Worm (Caenorhabditis elegans) whole organism, young adult: ENCODE measurements around the gene C08F8.9.
A peak's percentile ranks its signal among the peaks of the same experiment; 100 is the strongest.

Experiments used
- F10E7.11 ChIP-seq: sonication (generic microtip); optimal IDR thresholded peaks from 2 replicates; lab custom pipeline; 2017; ENCODE audit warnings: mild to moderate bottlenecking, missing genetic modification characterization, moderate library complexity, missing compliant biosample characterization
- F23B12.7 ChIP-seq: sonication (generic microtip); optimal IDR thresholded peaks from 2 replicates; lab custom pipeline; 2017; ENCODE audit warnings: missing genetic modification characterization, mild to moderate bottlenecking, missing compliant biosample characterization, antibody characterized with exemption, moderate library complexity; ENCODE audit not compliant: insufficient read depth
- F33H1.4 ChIP-seq: fragments of 200-800 bp; sonication (Bioruptor generic); IDR thresholded peaks from 2 replicates; pipeline ENCODE4 v1.3.6; 2022; ENCODE audit warnings: missing genetic modification reagents, missing genetic modification characterization, missing compliant biosample characterization
- F39B2.1 ChIP-seq: fragments of 200-800 bp; sonication (Bioruptor generic); IDR thresholded peaks from 2 replicates; pipeline ENCODE4 v1.3.6; 2022; ENCODE audit warnings: missing genetic modification reagents, missing genetic modification characterization, missing compliant biosample characterization
- F49E8.2 ChIP-seq: sonication (generic microtip); optimal IDR thresholded peaks from 3 replicates; lab custom pipeline; 2017; ENCODE audit warnings: missing genetic modification characterization, mild to moderate bottlenecking, missing compliant biosample characterization, antibody characterized with exemption, moderate library complexity; ENCODE audit not compliant: insufficient read depth
- F55B11.4 ChIP-seq: sonication (generic microtip); optimal IDR thresholded peaks from 2 replicates; lab custom pipeline; 2016; ENCODE audit warnings: missing compliant biosample characterization, missing genetic modification characterization, borderline replicate concordance; ENCODE audit not compliant: insufficient read depth
- F57A8.1 ChIP-seq: fragments of 200-800 bp; sonication (Bioruptor generic); optimal IDR thresholded peaks from 2 replicates; lab custom pipeline; 2018; ENCODE audit warnings: mild to moderate bottlenecking, missing genetic modification characterization, moderate library complexity, missing compliant biosample characterization
- K11D2.4 ChIP-seq: fragments of 200-800 bp; sonication (Bioruptor generic); IDR thresholded peaks from 2 replicates; pipeline ENCODE4 v1.3.6; 2022; ENCODE audit warnings: missing genetic modification reagents, missing genetic modification characterization, missing compliant biosample characterization
- T07F8.4 ChIP-seq: sonication (generic microtip); optimal IDR thresholded peaks from 2 replicates; lab custom pipeline; 2016; ENCODE audit warnings: mild to moderate bottlenecking, missing genetic modification characterization, moderate library complexity, missing compliant biosample characterization
- Y56A3A.18 ChIP-seq: fragments of 200-800 bp; sonication (Bioruptor generic); IDR thresholded peaks from 2 replicates; pipeline ENCODE4 v1.3.6; 2022; ENCODE audit warnings: missing genetic modification reagents, missing genetic modification characterization, missing compliant biosample characterization
- Y67H2A.10 ChIP-seq: fragments of 200-800 bp; sonication (Bioruptor generic); conservative IDR thresholded peaks from 2 replicates; pipeline ENCODE4 v1.3.6; 2022; ENCODE audit warnings: missing genetic modification reagents, missing genetic modification characterization, missing compliant biosample characterization
- Y95B8A.8 ChIP-seq: fragments of 200-800 bp; sonication (Bioruptor generic); IDR thresholded peaks from 2 replicates; pipeline ENCODE4 v1.3.6; 2022; ENCODE audit warnings: missing genetic modification reagents, missing genetic modification characterization, missing compliant biosample characterization
- ZK185.1 ChIP-seq: sonication (generic microtip); optimal IDR thresholded peaks from 2 replicates; lab custom pipeline; 2016; ENCODE audit warnings: mild to moderate bottlenecking, missing genetic modification characterization, missing compliant biosample characterization; ENCODE audit not compliant: poor library complexity, severe bottlenecking
- akir-1 ChIP-seq: fragments of 200-800 bp; sonication (Bioruptor generic); optimal IDR thresholded peaks from 2 replicates; lab custom pipeline; 2018; ENCODE audit warnings: mild to moderate bottlenecking, missing genetic modification characterization, moderate library complexity, missing compliant biosample characterization
- ama-1 ChIP-seq, 3 experiments: fragments of 150-350 bp in 1 of 3; sonication (generic microtip) in 2 of 3; optimal IDR thresholded peaks; 2 replicates each; lab custom pipeline; 2014 to 2018; ENCODE audit warnings: missing biosample characterization in 2 of 3, missing genetic modification characterization in 2 of 3, missing genetic modification reagents in 2 of 3
- atf-7 ChIP-seq: sonication (generic microtip); optimal IDR thresholded peaks from 2 replicates; lab custom pipeline; 2017; ENCODE audit warnings: mild to moderate bottlenecking, missing genetic modification characterization, missing compliant biosample characterization
- bed-1 ChIP-seq: fragments of 200-800 bp; sonication (Bioruptor generic); IDR thresholded peaks from 2 replicates; pipeline ENCODE4 v1.3.6; 2022; ENCODE audit warnings: missing genetic modification reagents, missing genetic modification characterization, missing compliant biosample characterization
- ccch-3 ChIP-seq: fragments of 200-800 bp; sonication (Bioruptor generic); optimal IDR thresholded peaks from 2 replicates; lab custom pipeline; 2018; ENCODE audit warnings: mild to moderate bottlenecking, missing genetic modification characterization, missing compliant biosample characterization
- ceh-91 ChIP-seq: fragments of 200-800 bp; sonication (Bioruptor generic); IDR thresholded peaks from 2 replicates; pipeline ENCODE4 v1.3.6; 2022; ENCODE audit warnings: missing genetic modification reagents, missing genetic modification characterization, missing compliant biosample characterization
- dox-1 ChIP-seq: fragments of 200-800 bp; sonication (Bioruptor generic); IDR thresholded peaks from 2 replicates; pipeline ENCODE4 v1.3.6; 2022; ENCODE audit warnings: missing genetic modification reagents, missing genetic modification characterization, missing compliant biosample characterization
- efl-1 ChIP-seq: fragments of 150-350 bp; optimal IDR thresholded peaks from 2 replicates; lab custom pipeline; 2014; ENCODE audit warnings: missing biosample characterization, missing genetic modification reagents, missing genetic modification characterization
- egl-18 ChIP-seq: fragments of 200-800 bp; sonication (Bioruptor generic); IDR thresholded peaks from 2 replicates; pipeline ENCODE4 v1.3.6; 2022; ENCODE audit warnings: missing genetic modification reagents, missing genetic modification characterization, missing compliant biosample characterization
- fkh-3 ChIP-seq: sonication (generic microtip); optimal IDR thresholded peaks from 2 replicates; lab custom pipeline; 2016; ENCODE audit warnings: mild to moderate bottlenecking, missing genetic modification characterization, missing compliant biosample characterization
- gei-17 ChIP-seq: fragments of 200-800 bp; sonication (Bioruptor generic); optimal IDR thresholded peaks from 2 replicates; lab custom pipeline; 2018; ENCODE audit warnings: mild to moderate bottlenecking, missing genetic modification characterization, missing compliant biosample characterization
- him-1 ChIP-seq: sonication (generic microtip); optimal IDR thresholded peaks from 2 replicates; lab custom pipeline; 2016; ENCODE audit warnings: missing genotype, missing genetic modification reagents, missing genetic modification characterization, missing compliant biosample characterization
- hlh-12 ChIP-seq: sonication (generic microtip); optimal IDR thresholded peaks from 2 replicates; lab custom pipeline; 2016; ENCODE audit warnings: missing genetic modification characterization, missing compliant biosample characterization
- hsf-1 ChIP-seq: fragments of 200-800 bp; sonication (Bioruptor generic); IDR thresholded peaks from 2 replicates; pipeline ENCODE4 v1.3.6; 2022; ENCODE audit warnings: missing genetic modification reagents, missing genetic modification characterization, missing compliant biosample characterization
- let-526 ChIP-seq: fragments of 200-800 bp; sonication (Bioruptor generic); IDR thresholded peaks from 2 replicates; pipeline ENCODE4 v1.3.6; 2022; ENCODE audit warnings: missing genetic modification reagents, missing genetic modification characterization, missing compliant biosample characterization
- lin-40 ChIP-seq: sonication (generic microtip); optimal IDR thresholded peaks from 2 replicates; lab custom pipeline; 2016; ENCODE audit warnings: missing genetic modification characterization, mild to moderate bottlenecking, missing compliant biosample characterization, missing genotype, missing genetic modification reagents
- lin-54 ChIP-seq: fragments of 200-800 bp; sonication (Bioruptor generic); optimal IDR thresholded peaks from 2 replicates; lab custom pipeline; 2018; ENCODE audit warnings: mild to moderate bottlenecking, missing genetic modification characterization, missing compliant biosample characterization
- madf-8 ChIP-seq: fragments of 200-800 bp; sonication (Bioruptor generic); conservative IDR thresholded peaks from 2 replicates; pipeline ENCODE4 v1.3.6; 2022; ENCODE audit warnings: missing genetic modification reagents, missing genetic modification characterization, missing compliant biosample characterization
- mxl-1 ChIP-seq: sonication (generic microtip); optimal IDR thresholded peaks from 2 replicates; lab custom pipeline; 2016; ENCODE audit warnings: missing genetic modification characterization, missing compliant biosample characterization
- nfya-1 ChIP-seq: sonication (generic microtip); optimal IDR thresholded peaks from 2 replicates; lab custom pipeline; 2017; ENCODE audit warnings: antibody characterized with exemption, missing compliant biosample characterization, missing genetic modification characterization, borderline replicate concordance; ENCODE audit not compliant: insufficient read depth
- nhr-90 ChIP-seq: sonication (generic microtip); optimal IDR thresholded peaks from 2 replicates; lab custom pipeline; 2016; ENCODE audit warnings: missing genotype, mild to moderate bottlenecking, missing genetic modification characterization, missing compliant biosample characterization
- pha-4 ChIP-seq: fragments of 150-350 bp; sonication (generic microtip); optimal IDR thresholded peaks from 2 replicates; lab custom pipeline; 2014; ENCODE audit warnings: missing biosample characterization, missing genetic modification reagents, missing genetic modification characterization
- rcor-1 ChIP-seq: fragments of 200-800 bp; sonication (Bioruptor generic); IDR thresholded peaks from 2 replicates; pipeline ENCODE4 v1.3.6; 2022; ENCODE audit warnings: missing genetic modification reagents, missing genetic modification characterization, missing compliant biosample characterization
- rpc-1 ChIP-seq, 2 experiments: fragments of 150-350 bp in 1 of 2; sonication (generic microtip) in 1 of 2; optimal IDR thresholded peaks; 2 replicates each; lab custom pipeline; 2014 to 2018; ENCODE audit warnings: missing biosample characterization in 1 of 2, missing genetic modification characterization in 1 of 2, missing genetic modification reagents in 1 of 2, missing genotype in 1 of 2
- sea-2 ChIP-seq: fragments of 200-800 bp; sonication (Bioruptor generic); IDR thresholded peaks from 2 replicates; pipeline ENCODE4 v1.3.6; 2022; ENCODE audit warnings: missing genetic modification characterization, missing compliant biosample characterization
- snpc-1.3 ChIP-seq: sonication (generic microtip); optimal IDR thresholded peaks from 2 replicates; lab custom pipeline; 2017; ENCODE audit warnings: missing genetic modification characterization, mild to moderate bottlenecking, missing compliant biosample characterization, antibody characterized with exemption, moderate library complexity, missing genotype, missing genetic modification reagents; ENCODE audit not compliant: insufficient read depth
- snpc-3.4 ChIP-seq: sonication (generic microtip); optimal IDR thresholded peaks from 2 replicates; lab custom pipeline; 2017; ENCODE audit warnings: missing genetic modification characterization, mild to moderate bottlenecking, missing compliant biosample characterization, antibody characterized with exemption, moderate library complexity, missing genotype, missing genetic modification reagents
- tbp1 ChIP-seq: fragments of 200-800 bp; sonication (Bioruptor generic); optimal IDR thresholded peaks from 2 replicates; lab custom pipeline; 2018; ENCODE audit warnings: mild to moderate bottlenecking, missing genetic modification characterization, missing compliant biosample characterization
- tbx-9 ChIP-seq: sonication (generic microtip); optimal IDR thresholded peaks from 2 replicates; lab custom pipeline; 2016; ENCODE audit warnings: borderline replicate concordance, missing genetic modification characterization, inconsistent platforms, missing compliant biosample characterization
- unc-130 ChIP-seq: sonication (generic microtip); optimal IDR thresholded peaks from 2 replicates; lab custom pipeline; 2016; ENCODE audit warnings: missing genetic modification reagents, missing genetic modification characterization, missing compliant biosample characterization
- unc-62 ChIP-seq: fragments of 150-350 bp; optimal IDR thresholded peaks from 2 replicates; lab custom pipeline; 2014; ENCODE audit warnings: missing biosample characterization, missing genetic modification reagents, missing genetic modification characterization
- ztf-26 ChIP-seq: sonication (generic microtip); optimal IDR thresholded peaks from 2 replicates; lab custom pipeline; 2017; ENCODE audit warnings: missing genetic modification characterization, missing compliant biosample characterization

Gene C08F8.9

DNA sequence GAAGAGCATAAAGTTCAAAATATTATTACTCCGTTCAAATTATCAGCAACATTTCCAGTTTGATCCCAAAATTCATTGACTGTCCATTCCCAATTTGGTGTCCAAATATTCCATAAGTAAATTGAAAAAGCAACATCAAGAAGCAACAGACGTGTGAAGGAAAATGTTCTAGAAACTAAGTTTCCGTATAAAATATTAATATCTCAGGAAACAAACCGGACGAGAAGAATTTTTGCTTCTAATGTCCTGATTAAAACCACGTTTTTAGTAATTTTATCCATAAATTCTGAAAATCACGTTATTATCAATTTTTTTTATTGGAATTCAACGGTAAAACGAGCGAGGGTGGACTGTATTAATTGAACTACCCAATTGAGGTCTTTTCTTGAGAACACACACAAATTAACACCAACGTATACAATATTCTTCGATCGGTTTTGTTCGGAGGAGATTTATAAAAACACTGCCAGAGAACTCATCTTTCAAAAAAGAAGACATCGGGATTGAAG lies 31.4 kb downstream of the C08F8.9 start, which contains the start of gene pigq-1 (continued):
- TF ChIP-seq Y95B8A.8 (GFP tag; lab: Robert Waterston, UW) (0 out of 2 replicates have a peak, but pooled peaks have one; percentile 36), sea-2 (no peak), Y56A3A.18 (GFP tag; lab: Robert Waterston, UW) (peak; percentile 71; the same call in 1 of the 2 replicates), him-1 (tag; lab: Kevin White, UChicago) (peak; percentile 56), hsf-1 (0 out of 2 replicates have a peak, but pooled peaks have one; percentile 67), unc-62 (GFP tag; lab: Kevin White, UChicago) (no peak), atf-7 (tag; lab: Kevin White, UChicago) (peak; percentile 71), mxl-1 (tag; lab: Kevin White, UChicago) (peak; percentile 22), hlh-12 (tag; lab: Kevin White, UChicago) (no peak), F57A8.1 (GFP tag; lab: Kevin White, UChicago) (no peak), unc-130 (GFP tag; lab: Kevin White, UChicago) (peak; percentile 12), F55B11.4 (tag; lab: Kevin White, UChicago) (no peak), F33H1.4 (no peak), tbp1 (GFP tag; lab: Kevin White, UChicago) (peak; percentile 34), pha-4 (no peak), madf-8 (GFP tag; lab: Robert Waterston, UW) (no peak), ccch-3 (GFP tag; lab: Kevin White, UChicago) (no peak), F49E8.2 (tag; lab: Kevin White, UChicago) (peak; percentile 86)

DNA sequence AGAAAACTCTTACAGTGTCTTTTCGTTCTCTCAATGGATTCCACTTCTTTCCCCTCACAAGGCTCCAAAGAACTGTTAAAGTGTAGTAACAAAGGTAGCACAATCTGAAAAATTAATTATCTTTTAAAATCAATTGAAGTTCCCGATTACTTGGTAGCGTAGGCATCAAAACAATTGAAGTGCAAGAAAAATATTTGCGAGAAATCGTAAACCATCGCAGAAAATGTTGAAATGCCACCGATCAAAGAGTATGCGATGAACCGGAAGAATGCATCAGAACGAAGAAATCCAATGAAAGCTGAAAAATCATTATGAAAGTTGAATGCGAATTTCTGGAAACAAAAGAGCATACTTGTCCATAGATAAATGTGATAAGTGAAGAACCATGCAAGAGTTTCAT lies 31.9 kb downstream of the C08F8.9 start:
- TF ChIP-seq unc-130 (GFP tag; lab: Kevin White, UChicago) (no peak), ztf-26 (tag; lab: Kevin White, UChicago) (no peak), T07F8.4 (no peak), tbx-9 (tag; lab: Kevin White, UChicago) (no peak), rcor-1 (GFP tag; lab: Robert Waterston, UW) (no peak), him-1 (tag; lab: Kevin White, UChicago) (no peak), fkh-3 (tag; lab: Kevin White, UChicago) (no peak), bed-1 (no peak), snpc-1.3 (tag; lab: Kevin White, UChicago) (no peak), egl-18 (GFP tag; lab: Robert Waterston, UW) (no peak), akir-1 (GFP tag; lab: Kevin White, UChicago) (no peak), nfya-1 (no peak), lin-40 (tag; lab: Kevin White, UChicago) (no peak), F39B2.1 (GFP tag; lab: Robert Waterston, UW) (no peak), F10E7.11 (no peak), lin-54 (no peak)

DNA sequence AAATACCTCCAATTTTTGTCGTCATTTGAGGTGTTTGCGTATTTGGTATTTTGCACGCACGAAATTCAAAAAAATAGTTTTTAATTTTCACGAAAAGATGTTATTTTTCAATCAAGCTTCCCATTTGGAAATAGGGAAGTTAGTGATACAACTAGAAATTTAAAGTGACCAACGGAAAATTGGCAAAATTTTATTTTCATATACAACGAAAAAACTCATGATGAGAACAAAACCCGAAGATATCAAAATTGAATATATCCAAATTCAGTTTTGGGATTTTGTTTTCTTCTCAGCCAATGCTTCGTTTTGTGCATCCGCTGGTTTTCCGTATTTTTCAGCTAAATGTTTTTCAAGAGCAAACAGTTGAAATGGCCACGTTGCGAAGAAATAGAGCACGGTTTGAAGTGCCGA lies 32.5 kb downstream of the C08F8.9 start:
- no peak for TF ChIP-seq K11D2.4 (GFP tag; lab: Robert Waterston, UW)
- no peak for TF ChIP-seq tbx-9 (tag; lab: Kevin White, UChicago)
- peak; percentile 53 for TF ChIP-seq snpc-3.4 (tag; lab: Kevin White, UChicago)
- TF ChIP-seq nhr-90 (tag; lab: Kevin White, UChicago): peak; percentile 24
- no peak for TF ChIP-seq dox-1 (GFP tag; lab: Robert Waterston, UW)
- no peak for TF ChIP-seq rpc-1 (optimal IDR thresholded peaks at IDR 0.05; lab: Kevin White, UChicago)
- TF ChIP-seq rpc-1 (tag; optimal IDR thresholded peaks at IDR 0.05; lab: Kevin White, UChicago): no peak
- TF ChIP-seq ZK185.1 (tag; lab: Kevin White, UChicago): no peak
- no peak for TF ChIP-seq F23B12.7 (tag; lab: Kevin White, UChicago)
- TF ChIP-seq ceh-91 (GFP tag; lab: Robert Waterston, UW): no peak
- TF ChIP-seq Y67H2A.10 (GFP tag; lab: Robert Waterston, UW): no peak
- TF ChIP-seq rcor-1 (GFP tag; lab: Robert Waterston, UW): no peak
- TF ChIP-seq ama-1 (optimal IDR thresholded peaks at IDR 0.05; lab: Kevin White, UChicago): no peak
- peak in 1 of 2 experiments; percentile 63 for TF ChIP-seq ama-1 (GFP tag; optimal IDR thresholded peaks at IDR 0.05; lab: Kevin White, UChicago)
- TF ChIP-seq him-1 (tag; lab: Kevin White, UChicago): peak; percentile 64
- TF ChIP-seq let-526 (GFP tag; lab: Robert Waterston, UW): no peak
- no peak for TF ChIP-seq gei-17 (GFP tag; lab: Kevin White, UChicago)
- no peak for TF ChIP-seq efl-1 (GFP tag; lab: Kevin White, UChicago)
- peak; percentile 42 for TF ChIP-seq tbp1 (GFP tag; lab: Kevin White, UChicago)
